Worm (Caenorhabditis elegans): ENCODE data around the gene ect-2.

- TF ChIP-seq sptf-1 (tag; optimal IDR thresholded peaks at IDR 0.05) (no peak), mls-2 (tag; optimal IDR thresholded peaks at IDR 0.05) (no peak), elt-3 (tag; optimal IDR thresholded peaks at IDR 0.05) (no peak), ztf-11 (tag; optimal IDR thresholded peaks at IDR 0.05) (no peak)
Measured at ce11 chrII:10744801-10745200, 39.0 kb downstream of the ect-2 start.
